Worm (Caenorhabditis elegans) whole organism, mixed stage, embryonic: Measurements from ENCODE around the gene F23H11.2.

Experiments
- blmp-1 ChIP-seq: fragments of 150-350 bp; optimal IDR thresholded peaks from 2 replicates; lab custom pipeline; 2014; ENCODE audit warnings: missing biosample characterization, missing genetic modification characterization
- ceh-43 ChIP-seq: fragments of 200-800 bp; sonication (Bioruptor generic); optimal IDR thresholded peaks from 2 replicates; lab custom pipeline; 2018; ENCODE audit warnings: mild to moderate bottlenecking, missing genetic modification characterization, moderate library complexity, missing compliant biosample characterization
- ces-1 ChIP-seq: fragments of 150-350 bp; optimal IDR thresholded peaks from 2 replicates; lab custom pipeline; 2014; ENCODE audit warnings: missing biosample characterization, missing genetic modification reagents, missing genetic modification characterization
- cnd-1 ChIP-seq: fragments of 200-800 bp; sonication (Bioruptor generic); optimal IDR thresholded peaks from 2 replicates; lab custom pipeline; 2018; ENCODE audit warnings: mild to moderate bottlenecking, missing genetic modification characterization, missing compliant biosample characterization
- elt-3 ChIP-seq: fragments of 150-350 bp; optimal IDR thresholded peaks from 2 replicates; lab custom pipeline; 2014; ENCODE audit warnings: missing biosample characterization, missing genetic modification characterization
- hlh-1 ChIP-seq: fragments of 150-350 bp; optimal IDR thresholded peaks from 2 replicates; lab custom pipeline; 2014; ENCODE audit warnings: missing biosample characterization, missing genetic modification reagents, missing genetic modification characterization
- lsy-2 ChIP-seq: fragments of 150-350 bp; optimal IDR thresholded peaks from 2 replicates; lab custom pipeline; 2014; ENCODE audit warnings: missing biosample characterization, missing genetic modification characterization
- nhr-237 ChIP-seq: fragments of 150-350 bp; optimal IDR thresholded peaks from 2 replicates; lab custom pipeline; 2014; ENCODE audit warnings: missing biosample characterization, missing genetic modification characterization
- nhr-28 ChIP-seq: fragments of 150-350 bp; optimal IDR thresholded peaks from 2 replicates; lab custom pipeline; 2014; ENCODE audit warnings: missing biosample characterization, missing genetic modification characterization
- sem-2 ChIP-seq: fragments of 200-800 bp; sonication (Bioruptor generic); optimal IDR thresholded peaks from 2 replicates; lab custom pipeline; 2018; ENCODE audit warnings: mild to moderate bottlenecking, missing genetic modification characterization, missing compliant biosample characterization
- snpc-4 ChIP-seq: fragments of 150-350 bp; optimal IDR thresholded peaks from 2 replicates; lab custom pipeline; 2014; ENCODE audit warnings: missing biosample characterization, missing genetic modification characterization
- sptf-1 ChIP-seq: sonication (generic microtip); optimal IDR thresholded peaks from 2 replicates; lab custom pipeline; 2017; ENCODE audit warnings: mild to moderate bottlenecking, missing genetic modification characterization, moderate library complexity, missing compliant biosample characterization
- zip-8 ChIP-seq: fragments of 150-350 bp; optimal IDR thresholded peaks from 2 replicates; lab custom pipeline; 2014; ENCODE audit warnings: missing biosample characterization, missing genetic modification characterization
- ztf-11 ChIP-seq: fragments of 150-350 bp; optimal IDR thresholded peaks from 2 replicates; lab custom pipeline; 2014; ENCODE audit warnings: missing biosample characterization, missing genetic modification characterization

ce11 chrIII:856260-856659 lies 39.3 kb upstream of the F23H11.2 start, which contains the start of gene K02F3.12:
- no peak for TF ChIP-seq nhr-237 (tag; lab: Kevin White, UChicago)
- TF ChIP-seq zip-8: no peak
- no peak for TF ChIP-seq sptf-1 (tag; lab: Kevin White, UChicago)
- TF ChIP-seq ceh-43 (GFP tag; lab: Kevin White, UChicago): no peak
- TF ChIP-seq lsy-2 (tag; lab: Kevin White, UChicago): no peak
- no peak for TF ChIP-seq snpc-4
- no peak for TF ChIP-seq hlh-1 (tag; lab: Kevin White, UChicago)
- no peak for TF ChIP-seq sem-2 (GFP tag; lab: Kevin White, UChicago)
- TF ChIP-seq ces-1 (GFP tag; lab: Kevin White, UChicago): no peak
- TF ChIP-seq blmp-1 (tag; lab: Kevin White, UChicago): no peak
- no peak for TF ChIP-seq ztf-11
- no peak for TF ChIP-seq elt-3 (tag; lab: Kevin White, UChicago)
- TF ChIP-seq nhr-28: no peak
- TF ChIP-seq cnd-1 (tag; lab: Kevin White, UChicago): no peak
